Worm (Caenorhabditis elegans): ENCODE results near the gene F08H9.2.

The F08H9.2 gene

DNA sequence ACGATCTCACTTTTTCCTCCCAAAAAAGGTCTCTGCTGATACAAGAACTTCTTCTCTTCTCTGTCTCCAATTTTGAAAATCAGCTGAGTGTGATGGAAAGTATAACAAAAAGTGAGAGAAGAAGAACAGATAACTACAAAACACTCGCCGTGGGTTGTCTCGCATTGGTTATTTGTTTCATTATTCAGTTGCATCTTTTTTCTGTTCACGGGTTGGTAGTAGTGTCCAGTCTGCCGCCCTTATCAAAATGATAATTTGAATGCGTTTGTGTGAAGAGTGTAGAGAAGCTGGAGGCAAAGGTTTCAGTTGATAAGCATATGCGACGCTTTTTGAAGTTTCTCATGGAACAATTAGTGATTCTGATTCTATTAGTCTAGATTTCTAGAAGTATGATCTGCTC, 42.6 kb downstream of the F08H9.2 start:
- TF ChIP-seq sma-3 (GFP tag; optimal IDR thresholded peaks at IDR 0.05) = peak; percentile 8
- TF ChIP-seq nhr-77 (tag; optimal IDR thresholded peaks at IDR 0.05) = no peak
- TF ChIP-seq peb-1 (tag; optimal IDR thresholded peaks at IDR 0.05) = no peak
- TF ChIP-seq sma-9 (GFP tag; optimal IDR thresholded peaks at IDR 0.05) = peak; percentile 1
- TF ChIP-seq sma-9 (tag; optimal IDR thresholded peaks at IDR 0.05) = no peak
- TF ChIP-seq lin-39 (tag; optimal IDR thresholded peaks at IDR 0.05) = no peak
- TF ChIP-seq ceh-16 (tag; optimal IDR thresholded peaks at IDR 0.05) = no peak
- no peak for TF ChIP-seq zag-1 (tag; optimal IDR thresholded peaks at IDR 0.05)
- TF ChIP-seq fos-1 (tag; optimal IDR thresholded peaks at IDR 0.05) = peak; percentile 92
- TF ChIP-seq skn-1 (tag; optimal IDR thresholded peaks at IDR 0.05) = peak; percentile 47

DNA sequence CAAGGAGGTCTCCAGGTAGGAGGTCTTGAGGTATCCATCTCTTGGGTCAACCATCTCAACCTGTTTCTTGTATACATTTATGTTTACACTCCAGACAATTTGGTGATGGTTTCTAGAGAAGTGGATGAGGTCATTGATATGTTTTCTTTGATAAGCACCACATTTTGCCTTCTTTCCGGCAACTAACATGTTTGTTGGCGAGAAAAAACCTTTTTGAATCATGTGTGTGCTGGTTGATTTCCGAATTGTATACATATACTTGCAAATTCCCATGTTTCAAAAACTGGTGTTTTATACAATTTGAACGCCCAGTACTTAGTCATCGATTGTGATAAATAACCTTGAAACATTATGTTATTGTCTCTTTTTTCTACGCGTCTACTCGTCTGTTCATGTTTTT, 43.7 kb downstream of the F08H9.2 start:
- TF ChIP-seq R02D3.7 (tag; optimal IDR thresholded peaks at IDR 0.05) (no peak), fos-1 (tag; optimal IDR thresholded peaks at IDR 0.05) (peak; percentile 32)

DNA sequence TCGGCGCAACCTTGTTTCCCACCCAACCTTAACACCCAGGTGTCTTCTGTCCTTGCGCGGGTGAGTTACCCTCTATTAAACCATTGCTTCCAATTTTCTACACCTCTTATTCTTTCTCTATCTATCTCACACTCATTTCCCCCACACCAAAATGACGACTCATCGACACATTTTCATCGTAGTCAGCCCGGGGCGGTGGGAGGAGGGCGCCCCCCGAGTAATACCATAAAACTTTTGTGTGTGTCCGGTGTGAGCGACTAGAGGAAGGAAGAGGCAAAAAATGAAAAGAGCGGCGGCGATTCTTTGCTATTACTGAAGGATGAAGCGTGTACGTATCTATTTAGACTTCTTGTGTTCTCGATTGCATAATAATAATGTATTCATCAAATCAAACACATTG, 44.3 kb downstream of the F08H9.2 start:
- TF ChIP-seq nhr-129 (tag; optimal IDR thresholded peaks at IDR 0.05) = no peak
- TF ChIP-seq nhr-25 (tag; optimal IDR thresholded peaks at IDR 0.05) = no peak
- TF ChIP-seq sma-3 (GFP tag; optimal IDR thresholded peaks at IDR 0.05) = no peak
- peak; percentile 41 for TF ChIP-seq ceh-16 (tag; optimal IDR thresholded peaks at IDR 0.05)
- no peak for TF ChIP-seq F13H6.1 (tag; optimal IDR thresholded peaks at IDR 0.05)
- TF ChIP-seq dmd-4 (tag; optimal IDR thresholded peaks at IDR 0.05) = no peak
- TF ChIP-seq fos-1 (tag; optimal IDR thresholded peaks at IDR 0.05) = peak; percentile 68

DNA sequence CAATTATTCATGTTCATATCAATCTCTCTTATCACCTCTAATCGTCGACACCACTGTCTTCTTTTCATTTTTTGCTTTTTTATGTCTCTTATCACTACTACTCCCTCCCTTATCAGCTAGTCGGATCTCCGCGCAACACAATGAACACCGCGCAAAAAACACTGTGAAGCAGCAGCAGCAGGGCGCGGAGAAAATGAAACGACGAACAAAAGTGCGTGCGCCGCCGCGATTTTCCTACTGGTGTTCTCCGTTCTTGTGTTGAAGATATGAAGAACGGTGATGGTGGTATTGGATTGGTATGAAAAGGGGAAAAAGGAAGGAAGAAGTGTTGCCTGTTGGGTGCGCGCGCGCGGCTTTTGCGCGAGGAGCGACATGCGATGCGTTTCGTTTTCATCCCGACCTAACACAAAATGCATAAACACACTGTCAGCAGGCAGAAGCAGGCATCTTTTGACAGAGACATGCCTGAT, 45.3 kb downstream of the F08H9.2 start:
- TF ChIP-seq elt-1 (tag; optimal IDR thresholded peaks at IDR 0.05) = peak; percentile 85
- no peak for TF ChIP-seq peb-1 (tag; optimal IDR thresholded peaks at IDR 0.05)
- TF ChIP-seq sma-9 (GFP tag; optimal IDR thresholded peaks at IDR 0.05) = peak; percentile 40
- TF ChIP-seq sma-9 (tag; optimal IDR thresholded peaks at IDR 0.05) = no peak
- TF ChIP-seq egl-27 (tag; optimal IDR thresholded peaks at IDR 0.05) = peak; percentile 73
- peak; percentile 24 for TF ChIP-seq gmeb-1 (tag; optimal IDR thresholded peaks at IDR 0.05)
- peak; percentile 28 for TF ChIP-seq skn-1 (tag; optimal IDR thresholded peaks at IDR 0.05)
- peak; percentile 44 for TF ChIP-seq sma-3 (GFP tag; optimal IDR thresholded peaks at IDR 0.05)
- TF ChIP-seq elt-3 (tag; optimal IDR thresholded peaks at IDR 0.05) = no peak
- peak; percentile 48 for TF ChIP-seq nhr-25 (tag; optimal IDR thresholded peaks at IDR 0.05)
- peak; percentile 90 for TF ChIP-seq fos-1 (tag; optimal IDR thresholded peaks at IDR 0.05)
- TF ChIP-seq ceh-16 (tag; optimal IDR thresholded peaks at IDR 0.05) = peak; percentile 89
- peak; percentile 33 for TF ChIP-seq blmp-1 (tag; optimal IDR thresholded peaks at IDR 0.05; ENCODE audit: insufficient read depth)
- TF ChIP-seq sem-4 (tag; optimal IDR thresholded peaks at IDR 0.05) = peak; percentile 42
- TF ChIP-seq unc-39 (tag; optimal IDR thresholded peaks at IDR 0.05) = no peak
- peak; percentile 85 for TF ChIP-seq nhr-21 (tag; optimal IDR thresholded peaks at IDR 0.05)
- TF ChIP-seq mdl-1 (tag; optimal IDR thresholded peaks at IDR 0.05) = peak in 1 of 2 experiments; percentile 4

DNA sequence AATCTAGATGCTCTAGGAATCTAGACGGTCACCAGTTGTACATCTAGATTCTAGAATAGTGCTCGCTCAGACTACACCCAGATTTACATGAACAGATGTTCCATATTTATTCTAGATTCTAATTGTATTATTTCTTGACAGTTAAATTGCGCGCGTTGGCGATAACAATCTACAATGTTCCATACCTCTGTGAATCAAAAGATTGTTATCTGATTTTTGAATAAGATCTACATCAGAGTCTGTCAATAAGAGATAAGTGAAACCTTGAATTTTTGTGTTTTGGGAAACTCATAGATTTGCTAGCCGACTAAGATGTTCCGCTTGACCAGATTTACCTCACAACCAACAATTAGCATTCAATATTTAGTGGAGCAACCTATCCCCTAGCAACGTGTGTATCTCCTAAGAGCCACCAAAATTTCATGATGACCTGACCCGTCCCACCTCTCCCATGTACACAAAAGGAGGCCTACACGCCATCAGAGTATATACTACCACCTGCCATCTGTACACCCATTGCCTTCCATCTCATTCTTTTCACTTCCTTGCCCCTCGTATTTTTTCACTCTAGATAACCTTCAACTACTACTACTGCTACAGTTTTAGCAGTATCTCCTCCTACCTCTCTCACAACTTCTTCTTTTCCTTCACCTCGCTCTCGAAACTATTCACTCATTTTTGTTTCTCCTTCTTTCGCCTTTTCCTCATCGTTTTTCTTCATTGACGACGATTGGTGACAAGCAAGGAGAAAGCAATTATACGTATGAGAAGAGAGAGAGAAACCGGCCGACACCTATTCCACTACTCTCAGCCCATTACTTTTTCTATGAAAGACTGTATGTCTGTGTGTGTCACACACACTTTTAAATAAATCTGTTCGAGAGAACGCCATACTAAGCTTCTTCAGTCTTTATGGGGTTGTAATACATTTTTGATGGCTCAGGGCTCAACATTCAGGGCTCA, 46.5 kb downstream of the F08H9.2 start:
- TF ChIP-seq elt-1 (tag; optimal IDR thresholded peaks at IDR 0.05) (peak; percentile 100), sma-9 (GFP tag; optimal IDR thresholded peaks at IDR 0.05) (peak; percentile 94), sma-9 (tag; optimal IDR thresholded peaks at IDR 0.05) (no peak), nhr-11 (tag; optimal IDR thresholded peaks at IDR 0.05) (no peak), mab-5 (tag; optimal IDR thresholded peaks at IDR 0.05) (no peak), sem-4 (tag; optimal IDR thresholded peaks at IDR 0.05) (peak; percentile 60), ceh-16 (tag; optimal IDR thresholded peaks at IDR 0.05) (peak; percentile 100), R02D3.7 (tag; optimal IDR thresholded peaks at IDR 0.05) (no peak), blmp-1 (tag; optimal IDR thresholded peaks at IDR 0.05; ENCODE audit: insufficient read depth) (peak; percentile 90), lsy-2 (tag; optimal IDR thresholded peaks at IDR 0.05) (peak in 1 of 2 experiments; percentile 15), nhr-25 (tag; optimal IDR thresholded peaks at IDR 0.05) (peak; percentile 84), nhr-23 (tag; optimal IDR thresholded peaks at IDR 0.05) (peak; percentile 98), egl-27 (tag; optimal IDR thresholded peaks at IDR 0.05) (peak; percentile 84), crh-2 (tag; optimal IDR thresholded peaks at IDR 0.05) (no peak), aly-2 (tag; optimal IDR thresholded peaks at IDR 0.05) (no peak), nhr-237 (tag; optimal IDR thresholded peaks at IDR 0.05) (no peak), elt-3 (tag; optimal IDR thresholded peaks at IDR 0.05) (no peak)

All from whole organism, L2 larva.